Worm (Caenorhabditis elegans) whole organism, L4 larva: ENCODE data around the gene F57G4.1.

Source experiments
- F10B5.3 ChIP-seq: sonication (generic microtip); optimal IDR thresholded peaks from 2 replicates; lab custom pipeline; 2016; ENCODE audit warnings: mild to moderate bottlenecking, missing genetic modification characterization, missing compliant biosample characterization
- F49E8.2 ChIP-seq: sonication (generic microtip); optimal IDR thresholded peaks from 2 replicates; lab custom pipeline; 2016; ENCODE audit warnings: missing compliant biosample characterization, mild to moderate bottlenecking, missing genetic modification characterization, borderline replicate concordance
- Y48G9A.11 ChIP-seq: fragments of 200-800 bp; sonication (Bioruptor generic); IDR thresholded peaks from 2 replicates; pipeline ENCODE4 v1.3.6; 2022; ENCODE audit warnings: missing genetic modification reagents, missing genetic modification characterization, missing compliant biosample characterization
- Y75B8A.6 ChIP-seq: fragments of 200-800 bp; sonication (Bioruptor generic); IDR thresholded peaks from 2 replicates; pipeline ENCODE4 v1.3.6; 2022; ENCODE audit warnings: missing genetic modification reagents, missing genetic modification characterization, missing compliant biosample characterization
- aha-1 ChIP-seq: fragments of 150-350 bp; peaks from one replicate; lab custom pipeline; 2014; ENCODE audit warnings: missing biosample characterization, missing genetic modification characterization
- ama-1 ChIP-seq: fragments of 150-350 bp; optimal IDR thresholded peaks from 2 replicates; lab custom pipeline; 2014; ENCODE audit warnings: inconsistent platforms, mixed read lengths
- ceh-62 ChIP-seq: sonication (generic microtip); optimal IDR thresholded peaks from 2 replicates; lab custom pipeline; 2017; ENCODE audit warnings: missing biosample characterization, missing genetic modification characterization
- ceh-82 ChIP-seq: sonication (generic microtip); optimal IDR thresholded peaks from 2 replicates; lab custom pipeline; 2017; ENCODE audit warnings: missing biosample characterization, missing genetic modification characterization
- cey-2 ChIP-seq: sonication (generic microtip); optimal IDR thresholded peaks from 3 replicates; lab custom pipeline; 2017; ENCODE audit warnings: missing genetic modification characterization, mild to moderate bottlenecking, missing compliant biosample characterization, antibody characterized with exemption, borderline replicate concordance; ENCODE audit not compliant: insufficient read depth
- daf-19 ChIP-seq: fragments of 200-800 bp; sonication (Bioruptor generic); conservative IDR thresholded peaks from 2 replicates; pipeline ENCODE4 v1.3.6; 2022; ENCODE audit warnings: missing genetic modification characterization, missing compliant biosample characterization
- daf-8 ChIP-seq: fragments of 200-800 bp; sonication (Bioruptor generic); IDR thresholded peaks from 2 replicates; pipeline ENCODE4 v1.3.6; 2022; ENCODE audit warnings: missing genetic modification characterization, missing compliant biosample characterization
- dmd-6 ChIP-seq: fragments of 200-800 bp; sonication (Bioruptor generic); IDR thresholded peaks from 2 replicates; pipeline ENCODE4 v1.3.6; 2022; ENCODE audit warnings: missing genetic modification reagents, missing genetic modification characterization, missing compliant biosample characterization
- duxl-1 ChIP-seq: sonication (generic microtip); optimal IDR thresholded peaks from 2 replicates; lab custom pipeline; 2016; ENCODE audit warnings: mild to moderate bottlenecking, missing genetic modification characterization, moderate library complexity, missing compliant biosample characterization; ENCODE audit not compliant: poor library complexity
- dve-1 ChIP-seq: sonication (generic microtip); optimal IDR thresholded peaks from 2 replicates; lab custom pipeline; 2017; ENCODE audit warnings: antibody characterized with exemption, mild to moderate bottlenecking, missing genetic modification characterization, missing compliant biosample characterization; ENCODE audit not compliant: insufficient read depth
- gei-8 ChIP-seq: fragments of 200-800 bp; sonication (Bioruptor generic); optimal IDR thresholded peaks from 2 replicates; lab custom pipeline; 2018; ENCODE audit warnings: mild to moderate bottlenecking, missing genetic modification characterization, missing compliant biosample characterization
- hlh-30 ChIP-seq: sonication (generic microtip); optimal IDR thresholded peaks from 2 replicates; lab custom pipeline; 2017; ENCODE audit warnings: antibody characterized with exemption, mild to moderate bottlenecking, missing genetic modification characterization, missing compliant biosample characterization; ENCODE audit not compliant: insufficient read depth
- hmg-1.1 ChIP-seq: fragments of 200-800 bp; sonication (Bioruptor generic); IDR thresholded peaks from 2 replicates; pipeline ENCODE4 v1.3.6; 2022; ENCODE audit warnings: missing genetic modification reagents, missing genetic modification characterization, missing compliant biosample characterization
- lin-1 ChIP-seq: fragments of 200-800 bp; sonication (Bioruptor generic); IDR thresholded peaks from 2 replicates; pipeline ENCODE4 v1.3.6; 2022; ENCODE audit warnings: missing genetic modification reagents, missing genetic modification characterization, missing compliant biosample characterization
- lin-29 ChIP-seq: fragments of 200-800 bp; sonication (Bioruptor generic); IDR thresholded peaks from 2 replicates; pipeline ENCODE4 v1.3.6; 2022; ENCODE audit warnings: missing genetic modification reagents, missing genetic modification characterization, missing compliant biosample characterization
- mdl-1 ChIP-seq, 2 experiments: fragments of 150-350 bp in 1 of 2; sonication (generic microtip) in 1 of 2; optimal IDR thresholded peaks; 2 replicates each; lab custom pipeline; 2014 to 2017; ENCODE audit warnings: missing biosample characterization in 2 of 2, missing genetic modification characterization in 2 of 2
- mes-2 ChIP-seq: sonication (generic microtip); optimal IDR thresholded peaks from 2 replicates; lab custom pipeline; 2016; ENCODE audit warnings: missing genotype, mild to moderate bottlenecking, missing genetic modification characterization, missing compliant biosample characterization; ENCODE audit not compliant: poor library complexity, severe bottlenecking
- nhr-11 ChIP-seq: fragments of 150-350 bp; optimal IDR thresholded peaks from 2 replicates; lab custom pipeline; 2014; ENCODE audit warnings: missing biosample characterization, missing genetic modification characterization
- nhr-111 ChIP-seq: fragments of 200-800 bp; sonication (Bioruptor generic); optimal IDR thresholded peaks from 2 replicates; lab custom pipeline; 2018; ENCODE audit warnings: mild to moderate bottlenecking, missing genetic modification characterization, missing compliant biosample characterization
- nhr-41 ChIP-seq: fragments of 200-800 bp; sonication (Bioruptor generic); IDR thresholded peaks from 2 replicates; pipeline ENCODE4 v1.3.6; 2022; ENCODE audit warnings: missing genetic modification reagents, missing genetic modification characterization, missing compliant biosample characterization
- nhr-48 ChIP-seq: sonication (generic microtip); optimal IDR thresholded peaks from 2 replicates; lab custom pipeline; 2016; ENCODE audit warnings: mild to moderate bottlenecking, missing genetic modification characterization, missing compliant biosample characterization
- nhr-76 ChIP-seq: fragments of 150-350 bp; optimal IDR thresholded peaks from 2 replicates; lab custom pipeline; 2014; ENCODE audit warnings: missing biosample characterization, missing genetic modification characterization
- pha-4 ChIP-seq, 2 experiments: fragments of 150-350 bp in 1 of 2; fragments of 200-800 bp in 1 of 2; sonication (Bioruptor generic) in 1 of 2; IDR thresholded peaks in 1 of 2; optimal IDR thresholded peaks in 1 of 2; 2 replicates each; pipeline versions ENCODE4 v1.3.6 to Lab custom; 2014 to 2022; ENCODE audit warnings: missing genetic modification characterization in 2 of 2, missing genetic modification reagents in 2 of 2, missing biosample characterization in 1 of 2, missing compliant biosample characterization in 1 of 2
- set-16 ChIP-seq: fragments of 200-800 bp; sonication (Bioruptor generic); IDR thresholded peaks from 2 replicates; pipeline ENCODE4 v1.3.6; 2022; ENCODE audit warnings: missing genetic modification reagents, missing genetic modification characterization, missing compliant biosample characterization
- snpc-4 ChIP-seq: fragments of 150-350 bp; optimal IDR thresholded peaks from 2 replicates; lab custom pipeline; 2014; ENCODE audit warnings: missing biosample characterization, missing genetic modification characterization
- spr-1 ChIP-seq: sonication (generic microtip); optimal IDR thresholded peaks from 2 replicates; lab custom pipeline; 2016; ENCODE audit warnings: mild to moderate bottlenecking, missing genetic modification characterization, missing compliant biosample characterization
- spr-3 ChIP-seq: fragments of 200-800 bp; sonication (Bioruptor generic); optimal IDR thresholded peaks from 2 replicates; lab custom pipeline; 2018; ENCODE audit warnings: mild to moderate bottlenecking, missing genetic modification characterization, missing compliant biosample characterization
- tra-1 ChIP-seq: fragments of 200-800 bp; sonication (Bioruptor generic); IDR thresholded peaks from 2 replicates; pipeline ENCODE4 v1.3.6; 2022; ENCODE audit warnings: missing genetic modification reagents, missing genetic modification characterization, missing compliant biosample characterization
- unc-62 ChIP-seq, 3 experiments: fragments of 150-350 bp in 1 of 3; sonication (generic microtip); optimal IDR thresholded peaks in 2 of 3; peaks in 1 of 3; 1 replicate in 1 of 3; 2 replicates in 2 of 3; lab custom pipeline; 2014 to 2017; ENCODE audit warnings: missing biosample characterization in 3 of 3, missing genetic modification characterization in 3 of 3, missing genetic modification reagents in 3 of 3, missing genotype in 1 of 3
- vab-7 ChIP-seq: fragments of 200-800 bp; sonication (Bioruptor generic); IDR thresholded peaks from 2 replicates; pipeline ENCODE4 v1.3.6; 2022; ENCODE audit warnings: missing genetic modification reagents, missing genetic modification characterization, missing compliant biosample characterization
- zag-1 ChIP-seq: fragments of 150-350 bp; optimal IDR thresholded peaks from 2 replicates; lab custom pipeline; 2014; ENCODE audit warnings: missing biosample characterization, missing genetic modification characterization
- zfp-3 ChIP-seq: fragments of 200-800 bp; sonication (Bioruptor generic); conservative IDR thresholded peaks from 2 replicates; pipeline ENCODE4 v1.3.6; 2022; ENCODE audit warnings: missing genetic modification reagents, missing genetic modification characterization, missing compliant biosample characterization
- zip-11 ChIP-seq: fragments of 200-800 bp; sonication (Bioruptor generic); IDR thresholded peaks from 2 replicates; pipeline ENCODE4 v1.3.6; 2022; ENCODE audit warnings: missing genetic modification characterization, missing compliant biosample characterization
- ztf-11 ChIP-seq: fragments of 150-350 bp; optimal IDR thresholded peaks from 2 replicates; lab custom pipeline; 2014; ENCODE audit warnings: missing biosample characterization, missing genetic modification characterization
- ztf-7 ChIP-seq: fragments of 150-350 bp; optimal IDR thresholded peaks from 2 replicates; lab custom pipeline; 2014; ENCODE audit warnings: missing biosample characterization, missing genetic modification characterization

F57G4.1 gene

ce11 chrV:17664367-17664766 is 41.0 kb downstream of the F57G4.1 start:
- TF ChIP-seq hlh-30 (tag; lab: Kevin White, UChicago) (no peak), Y75B8A.6 (GFP tag; lab: Robert Waterston, UW) (no peak), ceh-82 (tag; lab: Kevin White, UChicago) (no peak), zag-1 (no peak), set-16 (peak; percentile 69), tra-1 (GFP tag; lab: Robert Waterston, UW) (no peak), dmd-6 (GFP tag; lab: Robert Waterston, UW) (no peak), daf-8 (no peak), mdl-1 (tag; optimal IDR thresholded peaks at IDR 0.05; lab: Kevin White, UChicago) (no peak), nhr-48 (tag; lab: Kevin White, UChicago) (no peak), dve-1 (tag; lab: Kevin White, UChicago) (no peak), nhr-11 (no peak), spr-1 (tag; lab: Kevin White, UChicago) (no peak), Y48G9A.11 (GFP tag; lab: Robert Waterston, UW) (0 out of 2 replicates have a peak, but pooled peaks have one; percentile 39), nhr-41 (no peak), vab-7 (GFP tag; lab: Robert Waterston, UW) (0 out of 2 replicates have a peak, but pooled peaks have one; percentile 29), F49E8.2 (tag; lab: Kevin White, UChicago) (no peak), ztf-7 (no peak), hmg-1.1 (GFP tag; lab: Robert Waterston, UW) (no peak), aha-1 (tag; lab: Kevin White, UChicago) (peak; percentile 3), F10B5.3 (tag; lab: Kevin White, UChicago) (no peak)

- TF ChIP-seq lin-29 (GFP tag; lab: Robert Waterston, UW) (no peak), ztf-11 (tag; lab: Kevin White, UChicago) (no peak), F49E8.2 (tag; lab: Kevin White, UChicago) (no peak), spr-1 (tag; lab: Kevin White, UChicago) (no peak), ceh-62 (no peak), F10B5.3 (tag; lab: Kevin White, UChicago) (no peak), lin-1 (GFP tag; lab: Robert Waterston, UW) (no peak), vab-7 (GFP tag; lab: Robert Waterston, UW) (no peak), duxl-1 (tag; lab: Kevin White, UChicago) (no peak), unc-62 (GFP tag; optimal IDR thresholded peaks at IDR 0.05 in 1 of 2; lab: Kevin White, UChicago) (no peak), unc-62 (tag; optimal IDR thresholded peaks at IDR 0.05; lab: Kevin White, UChicago) (no peak), ama-1 (lab: Kevin White, UChicago) (no peak), spr-3 (GFP tag; lab: Kevin White, UChicago) (no peak), pha-4 (GFP tag; IDR thresholded peaks at IDR 0.05; lab: Robert Waterston, UW) (no peak), pha-4 (tag; optimal IDR thresholded peaks at IDR 0.05; lab: Kevin White, UChicago) (no peak), nhr-111 (GFP tag; lab: Kevin White, UChicago) (no peak), dmd-6 (GFP tag; lab: Robert Waterston, UW) (no peak), daf-19 (GFP tag; lab: Robert Waterston, UW) (no peak), nhr-76 (tag; lab: Kevin White, UChicago) (no peak), mes-2 (no peak), zip-11 (no peak)
- TF ChIP-seq, all 104 proteins: peak for 0
Observed at ce11 chrV:17665906-17666305, 42.6 kb downstream of the F57G4.1 start, which contains the start of gene F59A1.11. TSS of gene F59A1.11 (minus strand) at chrV:17666006.

ce11 chrV:17667676-17668075 is 44.3 kb downstream of the F57G4.1 start, which contains the start of gene F59A1.12:
TSS of gene F59A1.12 (minus strand) at chrV:17667776.
- no peak for TF ChIP-seq snpc-4
- no peak for TF ChIP-seq gei-8 (GFP tag; lab: Kevin White, UChicago)
- TF ChIP-seq ceh-62 = no peak
- TF ChIP-seq cey-2 (tag; lab: Kevin White, UChicago) = no peak
- no peak for TF ChIP-seq pha-4 (GFP tag; IDR thresholded peaks at IDR 0.05; lab: Robert Waterston, UW)
- TF ChIP-seq pha-4 (tag; optimal IDR thresholded peaks at IDR 0.05; lab: Kevin White, UChicago) = no peak
- TF ChIP-seq zfp-3 (GFP tag; lab: Robert Waterston, UW) = no peak
- TF ChIP-seq, all 104 proteins: peak for 0
